Worm (Caenorhabditis elegans) whole organism, L1 larva: Measurements from ENCODE around the gene cutl-15.

ENCODE experiments used
- C04F5.9 ChIP-seq: sonication (generic microtip); optimal IDR thresholded peaks from 2 replicates; lab custom pipeline; 2016; ENCODE audit warnings: missing genetic modification characterization, missing compliant biosample characterization
- C16A3.4 ChIP-seq: fragments of 150-350 bp; optimal IDR thresholded peaks from 2 replicates; lab custom pipeline; 2014; ENCODE audit warnings: missing biosample characterization, missing genetic modification characterization
- ama-1 ChIP-seq: fragments of 150-350 bp; optimal IDR thresholded peaks from 2 replicates; lab custom pipeline; 2014
- ceh-63 ChIP-seq: fragments of 200-800 bp; sonication (Bioruptor generic); optimal IDR thresholded peaks from 2 replicates; lab custom pipeline; 2018; ENCODE audit warnings: mild to moderate bottlenecking, missing genetic modification characterization, missing compliant biosample characterization
- ceh-8 ChIP-seq: fragments of 200-800 bp; sonication (Bioruptor generic); optimal IDR thresholded peaks from 2 replicates; lab custom pipeline; 2018; ENCODE audit warnings: mild to moderate bottlenecking, missing genetic modification characterization, moderate library complexity, missing compliant biosample characterization
- ceh-90 ChIP-seq: sonication (generic microtip); optimal IDR thresholded peaks from 2 replicates; lab custom pipeline; 2016; ENCODE audit warnings: missing genetic modification characterization, missing compliant biosample characterization
- ces-1 ChIP-seq: fragments of 150-350 bp; optimal IDR thresholded peaks from 2 replicates; lab custom pipeline; 2014; ENCODE audit warnings: missing biosample characterization, missing genetic modification reagents, missing genetic modification characterization
- efl-1 ChIP-seq, 4 experiments: fragments of 150-350 bp; optimal IDR thresholded peaks in 3 of 4; peaks in 1 of 4; 1 replicate in 1 of 4; 2 replicates in 3 of 4; lab custom pipeline; 2014; ENCODE audit warnings: missing biosample characterization in 2 of 4, missing genetic modification characterization in 2 of 4, missing genetic modification reagents in 2 of 4
- elt-2 ChIP-seq: sonication (generic microtip); optimal IDR thresholded peaks from 2 replicates; lab custom pipeline; 2016; ENCODE audit warnings: missing genetic modification characterization, mild to moderate bottlenecking, inconsistent platforms, missing compliant biosample characterization, missing genetic modification reagents
- elt-3 ChIP-seq, 6 experiments: fragments of 150-350 bp in 1 of 6; sonication (generic microtip); optimal IDR thresholded peaks; 2 replicates each; lab custom pipeline; 2017 to 2018; ENCODE audit warnings: missing biosample characterization in 6 of 6, missing genetic modification characterization in 6 of 6, inconsistent platforms in 1 of 6
- fkh-10 ChIP-seq: sonication (generic microtip); optimal IDR thresholded peaks from 2 replicates; lab custom pipeline; 2017; ENCODE audit warnings: missing biosample characterization, missing genetic modification reagents, missing genetic modification characterization
- fos-1 ChIP-seq: fragments of 150-350 bp; optimal IDR thresholded peaks from 2 replicates; lab custom pipeline; 2014; ENCODE audit warnings: missing biosample characterization, missing genetic modification characterization
- hlh-17 ChIP-seq: fragments of 200-800 bp; sonication (Bioruptor generic); optimal IDR thresholded peaks from 2 replicates; lab custom pipeline; 2018; ENCODE audit warnings: missing genetic modification characterization, mild to moderate bottlenecking, missing compliant biosample characterization, moderate library complexity, borderline replicate concordance
- hpl-2 ChIP-seq: fragments of 150-350 bp; optimal IDR thresholded peaks from 2 replicates; lab custom pipeline; 2014; ENCODE audit warnings: missing biosample characterization, missing genetic modification reagents, missing genetic modification characterization
- isw-1 ChIP-seq: fragments of 200-800 bp; sonication (Bioruptor generic); IDR thresholded peaks from 2 replicates; pipeline ENCODE4 v1.3.6; 2022; ENCODE audit warnings: missing genetic modification characterization, missing compliant biosample characterization
- lin-13 ChIP-seq: fragments of 150-350 bp; optimal IDR thresholded peaks from 2 replicates; lab custom pipeline; 2014; ENCODE audit warnings: missing biosample characterization, missing genetic modification reagents, missing genetic modification characterization
- lin-14 ChIP-seq: fragments of 200-800 bp; sonication (Bioruptor generic); optimal IDR thresholded peaks from 2 replicates; lab custom pipeline; 2018; ENCODE audit warnings: mild to moderate bottlenecking, missing genetic modification characterization, moderate library complexity, missing compliant biosample characterization
- lin-39 ChIP-seq: fragments of 150-350 bp; optimal IDR thresholded peaks from 2 replicates; lab custom pipeline; 2014; ENCODE audit warnings: missing biosample characterization, missing genetic modification reagents, missing genetic modification characterization
- lir-3 ChIP-seq: sonication (generic microtip); optimal IDR thresholded peaks from 2 replicates; lab custom pipeline; 2016; ENCODE audit warnings: mild to moderate bottlenecking, missing genetic modification characterization, moderate library complexity, missing compliant biosample characterization; ENCODE audit not compliant: poor library complexity
- lsy-2 ChIP-seq, 2 experiments: fragments of 150-350 bp; optimal IDR thresholded peaks; 2 replicates each; lab custom pipeline; 2014; ENCODE audit warnings: missing biosample characterization in 2 of 2, missing genetic modification characterization in 2 of 2
- mdl-1 ChIP-seq, 2 experiments: fragments of 150-350 bp; optimal IDR thresholded peaks; 2 replicates each; lab custom pipeline; 2014 to 2017; ENCODE audit warnings: missing biosample characterization in 2 of 2, missing genetic modification characterization in 2 of 2, inconsistent platforms in 1 of 2
- mep-1 ChIP-seq: fragments of 150-350 bp; optimal IDR thresholded peaks from 2 replicates; lab custom pipeline; 2014; ENCODE audit warnings: missing biosample characterization, missing genetic modification characterization
- nhr-19 ChIP-seq: fragments of 200-800 bp; sonication (Bioruptor generic); conservative IDR thresholded peaks from 2 replicates; pipeline ENCODE4 v1.3.6; 2022; ENCODE audit warnings: missing genetic modification characterization, missing compliant biosample characterization
- nhr-28 ChIP-seq: fragments of 150-350 bp; optimal IDR thresholded peaks from 2 replicates; lab custom pipeline; 2014; ENCODE audit warnings: missing biosample characterization, missing genetic modification characterization
- nhr-47 ChIP-seq: sonication (generic microtip); optimal IDR thresholded peaks from 2 replicates; lab custom pipeline; 2016; ENCODE audit warnings: mild to moderate bottlenecking, missing genetic modification characterization, moderate library complexity, missing compliant biosample characterization
- nhr-85 ChIP-seq: sonication (generic microtip); peaks from one replicate; lab custom pipeline; 2016; ENCODE audit warnings: missing genetic modification characterization, inconsistent platforms, missing compliant biosample characterization
- nhr-90 ChIP-seq: sonication (generic microtip); optimal IDR thresholded peaks from 2 replicates; lab custom pipeline; 2016; ENCODE audit warnings: mild to moderate bottlenecking, missing genetic modification characterization, missing compliant biosample characterization; ENCODE audit not compliant: poor library complexity
- pag-3 ChIP-seq: sonication (generic microtip); optimal IDR thresholded peaks from 2 replicates; lab custom pipeline; 2017; ENCODE audit warnings: missing genetic modification characterization, mild to moderate bottlenecking, missing compliant biosample characterization, antibody characterized with exemption, borderline replicate concordance; ENCODE audit not compliant: insufficient read depth
- skn-1 ChIP-seq: fragments of 150-350 bp; optimal IDR thresholded peaks from 2 replicates; lab custom pipeline; 2014; ENCODE audit warnings: missing biosample characterization, missing genetic modification characterization
- snpc-4 ChIP-seq: fragments of 150-350 bp; optimal IDR thresholded peaks from 2 replicates; lab custom pipeline; 2014; ENCODE audit warnings: missing biosample characterization, missing genetic modification characterization
- sup-37 ChIP-seq: fragments of 200-800 bp; sonication (Bioruptor generic); optimal IDR thresholded peaks from 2 replicates; lab custom pipeline; 2018; ENCODE audit warnings: mild to moderate bottlenecking, missing genetic modification characterization, missing compliant biosample characterization
- tlp-1 ChIP-seq: fragments of 150-350 bp; optimal IDR thresholded peaks from 2 replicates; lab custom pipeline; 2014; ENCODE audit warnings: missing biosample characterization, missing genetic modification characterization
- unc-130 ChIP-seq: fragments of 150-350 bp; optimal IDR thresholded peaks from 2 replicates; lab custom pipeline; 2017; ENCODE audit warnings: missing biosample characterization, missing genetic modification characterization, inconsistent platforms
- unc-86 ChIP-seq: sonication (generic microtip); optimal IDR thresholded peaks from 2 replicates; lab custom pipeline; 2016; ENCODE audit warnings: missing genetic modification characterization, missing compliant biosample characterization
- xbp-1 ChIP-seq: sonication (generic microtip); optimal IDR thresholded peaks from 2 replicates; lab custom pipeline; 2016; ENCODE audit warnings: missing genetic modification characterization, missing compliant biosample characterization
- zag-1 ChIP-seq: fragments of 150-350 bp; optimal IDR thresholded peaks from 2 replicates; lab custom pipeline; 2014; ENCODE audit warnings: missing biosample characterization, missing genetic modification characterization
- zip-4 ChIP-seq: fragments of 200-800 bp; sonication (Bioruptor generic); optimal IDR thresholded peaks from 2 replicates; lab custom pipeline; 2018; ENCODE audit warnings: mild to moderate bottlenecking, missing genetic modification characterization, moderate library complexity, missing compliant biosample characterization
- ztf-4 ChIP-seq: fragments of 150-350 bp; optimal IDR thresholded peaks from 2 replicates; lab custom pipeline; 2014; ENCODE audit warnings: missing biosample characterization, missing genetic modification characterization

cutl-15 gene

DNA sequence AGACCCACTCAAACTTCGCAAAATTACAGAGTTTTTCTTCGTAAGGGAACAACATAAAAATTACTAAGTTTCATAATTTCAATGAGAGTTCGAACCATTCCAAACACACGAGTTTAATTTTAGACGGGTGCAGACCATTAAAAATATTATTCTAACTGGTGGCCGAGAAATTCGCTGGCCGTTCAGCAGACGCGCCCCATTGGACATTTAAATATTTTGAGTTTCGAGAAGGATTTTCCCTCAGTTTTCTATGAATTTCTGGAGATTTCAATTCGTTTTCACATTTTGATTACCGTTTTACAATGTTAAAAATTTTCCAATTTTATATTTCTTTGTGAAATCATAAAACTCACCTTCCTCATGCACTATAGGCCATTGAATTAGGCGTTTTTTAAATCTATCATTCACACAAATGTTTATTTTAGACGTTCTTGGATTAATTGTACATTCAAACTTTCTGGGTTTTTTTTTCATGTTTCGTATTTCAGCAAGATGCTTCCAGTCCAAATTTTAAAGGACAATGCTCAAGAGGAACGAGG is 20.2 kb downstream of the cutl-15 start, which contains the start of gene cct-2 (continued):
- peak; percentile 69 for TF ChIP-seq lin-14
- TF ChIP-seq xbp-1 (tag; lab: Kevin White, UChicago), result peak; percentile 50
- TF ChIP-seq tlp-1 (tag; lab: Kevin White, UChicago), result no peak
- TF ChIP-seq ztf-4 (tag; lab: Kevin White, UChicago), result no peak
- peak; percentile 66 for TF ChIP-seq nhr-85 (tag; lab: Kevin White, UChicago)
- peak; percentile 28 for TF ChIP-seq nhr-90 (tag; lab: Kevin White, UChicago)
- peak; percentile 64 for TF ChIP-seq lir-3 (tag; lab: Kevin White, UChicago)
- no peak for TF ChIP-seq lin-13
- TF ChIP-seq fos-1, result no peak
- TF ChIP-seq hlh-17 (GFP tag; lab: Kevin White, UChicago), result no peak
- peak; percentile 27 to 72 for TF ChIP-seq lsy-2 (tag; optimal IDR thresholded peaks at IDR 0.05; lab: Kevin White, UChicago)
- no peak for TF ChIP-seq unc-86 (tag; lab: Kevin White, UChicago)
- TF ChIP-seq fkh-10 (GFP tag; lab: Kevin White, UChicago), result no peak
- TF ChIP-seq skn-1 (tag; lab: Kevin White, UChicago), result peak; percentile 21
- TF ChIP-seq ceh-8 (GFP tag; lab: Kevin White, UChicago), result no peak
- no peak for TF ChIP-seq zip-4
- TF ChIP-seq nhr-19 (GFP tag; lab: Robert Waterston, UW), result no peak
- TF ChIP-seq efl-1 (optimal IDR thresholded peaks at IDR 0.05; lab: Kevin White, UChicago), result peak; percentile 30 to 51
- TF ChIP-seq efl-1 (GFP tag; optimal IDR thresholded peaks at IDR 0.05 in 1 of 2; lab: Kevin White, UChicago), result peak; percentile 54 to 96
- TF ChIP-seq sup-37, result no peak
- TF ChIP-seq isw-1 (GFP tag; lab: Robert Waterston, UW), result no peak
- TF ChIP-seq hpl-2 (GFP tag; lab: Kevin White, UChicago), result no peak
- no peak for TF ChIP-seq snpc-4
- no peak for TF ChIP-seq ces-1 (GFP tag; lab: Kevin White, UChicago)
- TF ChIP-seq ceh-90 (tag; lab: Kevin White, UChicago), result peak; percentile 65
- TF ChIP-seq C16A3.4 (tag; lab: Kevin White, UChicago), result peak; percentile 70
- peak; percentile 67 for TF ChIP-seq mep-1 (tag; lab: Kevin White, UChicago)
- no peak for TF ChIP-seq C04F5.9
- no peak for TF ChIP-seq lin-39 (tag; lab: Kevin White, UChicago)
- no peak for TF ChIP-seq zag-1
- no peak for TF ChIP-seq pag-3 (tag; lab: Kevin White, UChicago)
- no peak for TF ChIP-seq ama-1 (lab: Kevin White, UChicago)

- peak in 1 of 6 experiments; percentile 5 for TF ChIP-seq elt-3 (tag; optimal IDR thresholded peaks at IDR 0.05; lab: Kevin White, UChicago)
- no peak for TF ChIP-seq unc-130
These were observed 21.0 kb downstream of the cutl-15 start, which contains the start of gene B0457.2 for ce11 chrII:8926451-8926850. Gene B0457.2 (minus strand): TSS chrII:8926551.

ce11 chrII:8923187-8923586 is 24.3 kb downstream of the cutl-15 start:
- no peak for TF ChIP-seq mdl-1 (tag; optimal IDR thresholded peaks at IDR 0.05; lab: Kevin White, UChicago)
- TF ChIP-seq ceh-63, result no peak

DNA sequence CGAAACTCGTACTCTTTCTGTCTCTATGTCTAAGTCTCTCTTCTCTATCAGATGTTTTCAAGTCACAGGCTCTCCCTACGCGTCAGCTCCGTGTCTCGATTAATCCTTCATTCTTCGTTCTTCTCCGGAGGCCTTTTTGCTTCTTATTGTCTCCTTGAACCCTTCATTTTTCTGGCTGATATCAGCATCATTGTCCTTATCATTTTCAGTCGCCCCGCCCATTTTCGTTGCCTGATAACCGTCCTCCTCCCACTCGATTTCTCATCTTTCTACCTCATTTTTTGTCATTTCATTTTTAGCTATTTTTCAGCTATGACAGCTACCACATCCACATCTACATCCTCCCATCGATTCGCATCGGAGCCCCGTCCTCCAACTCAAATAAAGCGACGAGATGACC is 25.3 kb downstream of the cutl-15 start, which contains the start of gene B0457.6:
B0457.6 (plus strand) TSS at position 284 of the 400 bp plus-strand sequence.
- TF ChIP-seq lin-14 (peak; percentile 6), mep-1 (tag; lab: Kevin White, UChicago) (no peak), nhr-47 (tag; lab: Kevin White, UChicago) (no peak), elt-2 (tag; lab: Kevin White, UChicago) (peak; percentile 35), C04F5.9 (no peak), nhr-28 (no peak)
